Fruit fly (Drosophila melanogaster) whole organism, embryonic: ENCODE measurements around the gene CG31816.

Experiments used
- CG12769 ChIP-seq: fragments of 200-800 bp; sonication (Bioruptor generic); optimal IDR thresholded peaks from 2 replicates; lab custom pipeline; 2019; ENCODE audit warnings: missing biosample characterization, mild to moderate bottlenecking, missing genetic modification characterization, moderate library complexity
- H15 ChIP-seq: fragments of 200-800 bp; sonication (Bioruptor generic); IDR thresholded peaks from 3 replicates; pipeline ENCODE4 v1.3.6; 2022; ENCODE audit warnings: missing biosample characterization, missing genetic modification characterization
- Hmr ChIP-seq: fragments of 200-800 bp; sonication (Bioruptor generic); optimal IDR thresholded peaks from 3 replicates; lab custom pipeline; 2017; ENCODE audit warnings: mild to moderate bottlenecking, missing biosample characterization, missing genetic modification reagents, missing genetic modification characterization
- ase ChIP-seq: fragments of 200-800 bp; sonication (Bioruptor generic); IDR thresholded peaks from 3 replicates; pipeline ENCODE4 v1.3.6; 2022; ENCODE audit warnings: missing biosample characterization, missing genetic modification characterization
- chinmo ChIP-seq: fragments of 200-800 bp; sonication (Bioruptor generic); IDR thresholded peaks from 4 replicates; pipeline ENCODE4 v1.3.6; 2022; ENCODE audit warnings: missing biosample characterization, missing genetic modification characterization; ENCODE audit not compliant: partially characterized antibody
- danr ChIP-seq: fragments of 200-800 bp; sonication (Bioruptor generic); IDR thresholded peaks from 2 replicates; pipeline ENCODE4 v1.3.6; 2022; ENCODE audit warnings: missing biosample characterization, missing genetic modification characterization
- esg ChIP-seq: fragments of 200-800 bp; sonication (Bioruptor generic); conservative IDR thresholded peaks from 2 replicates; pipeline ENCODE4 v1.3.6; 2022; ENCODE audit warnings: missing biosample characterization, missing genetic modification characterization
- hbn ChIP-seq: fragments of 200-800 bp; sonication (Bioruptor generic); IDR thresholded peaks from 2 replicates; pipeline ENCODE4 v1.3.6; 2022; ENCODE audit warnings: missing biosample characterization, missing genetic modification characterization; ENCODE audit not compliant: partially characterized antibody
- knrl ChIP-seq: fragments of 200-800 bp; sonication (Bioruptor generic); IDR thresholded peaks from 3 replicates; pipeline ENCODE4 v1.3.6; 2022; ENCODE audit warnings: missing biosample characterization, missing genetic modification characterization; ENCODE audit not compliant: partially characterized antibody
- tna ChIP-seq: fragments of 200-800 bp; sonication (Bioruptor generic); IDR thresholded peaks from 2 replicates; pipeline ENCODE4 v1.3.6; 2022; ENCODE audit warnings: missing biosample characterization, missing genetic modification characterization; ENCODE audit not compliant: partially characterized antibody

dm6 chr2L:16520475-16521344 lies 21.6 kb upstream of the CG31816 start:
- TF ChIP-seq Hmr (GFP tag; lab: Kevin White, UChicago) (no peak), esg (no peak), tna (GFP tag; lab: Robert Waterston, UW) (no peak), ase (GFP tag; lab: Robert Waterston, UW) (no peak), hbn (GFP tag; lab: Robert Waterston, UW) (no peak), chinmo (GFP tag; lab: Robert Waterston, UW) (peak; percentile 73; the same call in 3 of the 4 replicates), danr (GFP tag; lab: Robert Waterston, UW) (no peak), knrl (no peak), H15 (GFP tag; lab: Robert Waterston, UW) (no peak), CG12769 (tag; lab: Kevin White, UChicago) (peak; percentile 5)
